Worm (Caenorhabditis elegans) whole organism, young adult: ENCODE results near the gene F56H11.2.
A peak's percentile ranks its signal among the peaks of the same experiment; 100 is the strongest.

Experiments
- B0336.3 ChIP-seq: fragments of 200-800 bp; sonication (Bioruptor generic); IDR thresholded peaks from 2 replicates; pipeline ENCODE4 v1.3.6; 2022; ENCODE audit warnings: missing genetic modification characterization, missing compliant biosample characterization
- F23B12.7 ChIP-seq: sonication (generic microtip); optimal IDR thresholded peaks from 2 replicates; lab custom pipeline; 2017; ENCODE audit warnings: missing genetic modification characterization, mild to moderate bottlenecking, missing compliant biosample characterization, antibody characterized with exemption, moderate library complexity; ENCODE audit not compliant: insufficient read depth
- F37B4.10 ChIP-seq: fragments of 200-800 bp; sonication (Bioruptor generic); IDR thresholded peaks from 2 replicates; pipeline ENCODE4 v1.3.6; 2022; ENCODE audit warnings: missing genetic modification characterization, missing compliant biosample characterization
- F52B5.7 ChIP-seq: sonication (generic microtip); optimal IDR thresholded peaks from 2 replicates; lab custom pipeline; 2016; ENCODE audit warnings: mild to moderate bottlenecking, missing genetic modification characterization, missing compliant biosample characterization
- F57C9.4 ChIP-seq: sonication (generic microtip); optimal IDR thresholded peaks from 2 replicates; lab custom pipeline; 2017; ENCODE audit warnings: mild to moderate bottlenecking, missing genetic modification characterization, missing compliant biosample characterization
- T26A5.8 ChIP-seq: sonication (generic microtip); optimal IDR thresholded peaks from 2 replicates; lab custom pipeline; 2016; ENCODE audit warnings: missing genetic modification characterization, missing compliant biosample characterization
- Y53G8AR.9 ChIP-seq: fragments of 200-800 bp; sonication (Bioruptor generic); conservative IDR thresholded peaks from 2 replicates; pipeline ENCODE4 v1.3.6; 2022; ENCODE audit warnings: missing genetic modification reagents, missing genetic modification characterization, missing compliant biosample characterization
- attf-3 ChIP-seq: fragments of 200-800 bp; sonication (Bioruptor generic); conservative IDR thresholded peaks from 2 replicates; pipeline ENCODE4 v1.3.6; 2022; ENCODE audit warnings: missing genetic modification reagents, missing genetic modification characterization, missing compliant biosample characterization
- attf-5 ChIP-seq: fragments of 200-800 bp; sonication (Bioruptor generic); optimal IDR thresholded peaks from 2 replicates; lab custom pipeline; 2018; ENCODE audit warnings: mild to moderate bottlenecking, missing genetic modification characterization, missing compliant biosample characterization
- cebp-1 ChIP-seq, 2 experiments: fragments of 200-800 bp in 1 of 2; sonication (Bioruptor generic) in 1 of 2; sonication (generic microtip) in 1 of 2; IDR thresholded peaks in 1 of 2; optimal IDR thresholded peaks in 1 of 2; 2 replicates each; pipeline versions ENCODE4 v1.3.6 to Lab custom; 2017 to 2022; ENCODE audit warnings: missing compliant biosample characterization in 2 of 2, missing genetic modification characterization in 2 of 2, mild to moderate bottlenecking in 1 of 2, missing genetic modification reagents in 1 of 2, moderate library complexity in 1 of 2
- cebp-2 ChIP-seq: fragments of 200-800 bp; sonication (Bioruptor generic); IDR thresholded peaks from 2 replicates; pipeline ENCODE4 v1.3.6; 2022; ENCODE audit warnings: missing genetic modification characterization, missing compliant biosample characterization
- dpl-1 ChIP-seq: fragments of 150-350 bp; optimal IDR thresholded peaks from 2 replicates; lab custom pipeline; 2014; ENCODE audit warnings: missing biosample characterization, missing genetic modification reagents, missing genetic modification characterization
- efl-1 ChIP-seq: fragments of 150-350 bp; optimal IDR thresholded peaks from 2 replicates; lab custom pipeline; 2014; ENCODE audit warnings: missing biosample characterization, missing genetic modification reagents, missing genetic modification characterization
- egl-44 ChIP-seq: fragments of 200-800 bp; sonication (Bioruptor generic); IDR thresholded peaks from 2 replicates; pipeline ENCODE4 v1.3.6; 2022; ENCODE audit warnings: missing genetic modification reagents, missing genetic modification characterization, missing compliant biosample characterization
- him-1 ChIP-seq: sonication (generic microtip); optimal IDR thresholded peaks from 2 replicates; lab custom pipeline; 2016; ENCODE audit warnings: missing genotype, missing genetic modification reagents, missing genetic modification characterization, missing compliant biosample characterization
- hmg-1.2 ChIP-seq: fragments of 200-800 bp; sonication (Bioruptor generic); IDR thresholded peaks from 2 replicates; pipeline ENCODE4 v1.3.6; 2022; ENCODE audit warnings: missing genetic modification reagents, missing genetic modification characterization, missing compliant biosample characterization
- let-526 ChIP-seq: fragments of 200-800 bp; sonication (Bioruptor generic); IDR thresholded peaks from 2 replicates; pipeline ENCODE4 v1.3.6; 2022; ENCODE audit warnings: missing genetic modification reagents, missing genetic modification characterization, missing compliant biosample characterization
- lin-26 ChIP-seq: fragments of 200-800 bp; sonication (Bioruptor generic); IDR thresholded peaks from 2 replicates; pipeline ENCODE4 v1.3.6; 2022; ENCODE audit warnings: missing genetic modification reagents, missing genetic modification characterization, missing compliant biosample characterization
- lin-35 ChIP-seq, 3 experiments: fragments of 150-350 bp in 2 of 3; sonication (generic microtip) in 1 of 3; optimal IDR thresholded peaks; 2 replicates each; lab custom pipeline; 2014 to 2018; ENCODE audit warnings: missing biosample characterization in 3 of 3, missing genetic modification characterization in 3 of 3, missing genetic modification reagents in 3 of 3
- lin-54 ChIP-seq: fragments of 200-800 bp; sonication (Bioruptor generic); optimal IDR thresholded peaks from 2 replicates; lab custom pipeline; 2018; ENCODE audit warnings: mild to moderate bottlenecking, missing genetic modification characterization, missing compliant biosample characterization
- lir-1 ChIP-seq: fragments of 200-800 bp; sonication (Bioruptor generic); conservative IDR thresholded peaks from 2 replicates; pipeline ENCODE4 v1.3.6; 2022; ENCODE audit warnings: missing genetic modification reagents, missing genetic modification characterization, missing compliant biosample characterization
- lsl-1 ChIP-seq: fragments of 200-800 bp; sonication (Bioruptor generic); optimal IDR thresholded peaks from 2 replicates; lab custom pipeline; 2018; ENCODE audit warnings: mild to moderate bottlenecking, missing genetic modification characterization, moderate library complexity, missing compliant biosample characterization
- madf-6 ChIP-seq: fragments of 200-800 bp; sonication (Bioruptor generic); IDR thresholded peaks from 2 replicates; pipeline ENCODE4 v1.3.6; 2022; ENCODE audit warnings: missing genetic modification reagents, missing genetic modification characterization, missing compliant biosample characterization
- madf-8 ChIP-seq: fragments of 200-800 bp; sonication (Bioruptor generic); conservative IDR thresholded peaks from 2 replicates; pipeline ENCODE4 v1.3.6; 2022; ENCODE audit warnings: missing genetic modification reagents, missing genetic modification characterization, missing compliant biosample characterization
- mcd-1 ChIP-seq: fragments of 200-800 bp; sonication (Bioruptor generic); IDR thresholded peaks from 2 replicates; pipeline ENCODE4 v1.3.6; 2022; ENCODE audit warnings: missing genetic modification reagents, missing genetic modification characterization, missing compliant biosample characterization
- mxl-1 ChIP-seq: sonication (generic microtip); optimal IDR thresholded peaks from 2 replicates; lab custom pipeline; 2016; ENCODE audit warnings: missing genetic modification characterization, missing compliant biosample characterization
- nfyb-1 ChIP-seq: fragments of 200-800 bp; sonication (Bioruptor generic); IDR thresholded peaks from 2 replicates; pipeline ENCODE4 v1.3.6; 2022; ENCODE audit warnings: missing genetic modification reagents, missing genetic modification characterization, missing compliant biosample characterization
- nhr-120 ChIP-seq: fragments of 200-800 bp; sonication (Bioruptor generic); IDR thresholded peaks from 2 replicates; pipeline ENCODE4 v1.3.6; 2022; ENCODE audit warnings: missing genetic modification characterization, missing compliant biosample characterization
- nhr-80 ChIP-seq: sonication (generic microtip); optimal IDR thresholded peaks from 2 replicates; lab custom pipeline; 2016; ENCODE audit warnings: missing genetic modification characterization, missing compliant biosample characterization
- nhr-90 ChIP-seq: sonication (generic microtip); optimal IDR thresholded peaks from 2 replicates; lab custom pipeline; 2016; ENCODE audit warnings: missing genotype, mild to moderate bottlenecking, missing genetic modification characterization, missing compliant biosample characterization
- pbrm-1 ChIP-seq: fragments of 200-800 bp; sonication (Bioruptor generic); IDR thresholded peaks from 2 replicates; pipeline ENCODE4 v1.3.6; 2022; ENCODE audit warnings: missing genetic modification reagents, missing genetic modification characterization, missing compliant biosample characterization
- pha-4 ChIP-seq: fragments of 150-350 bp; sonication (generic microtip); optimal IDR thresholded peaks from 2 replicates; lab custom pipeline; 2014; ENCODE audit warnings: missing biosample characterization, missing genetic modification reagents, missing genetic modification characterization
- rcor-1 ChIP-seq: fragments of 200-800 bp; sonication (Bioruptor generic); IDR thresholded peaks from 2 replicates; pipeline ENCODE4 v1.3.6; 2022; ENCODE audit warnings: missing genetic modification reagents, missing genetic modification characterization, missing compliant biosample characterization
- snpc-1.1 ChIP-seq: sonication (generic microtip); optimal IDR thresholded peaks from 2 replicates; lab custom pipeline; 2017; ENCODE audit warnings: missing genetic modification characterization, mild to moderate bottlenecking, missing compliant biosample characterization, antibody characterized with exemption, moderate library complexity, missing genotype, missing genetic modification reagents; ENCODE audit not compliant: insufficient read depth
- snpc-1.3 ChIP-seq: sonication (generic microtip); optimal IDR thresholded peaks from 2 replicates; lab custom pipeline; 2017; ENCODE audit warnings: missing genetic modification characterization, mild to moderate bottlenecking, missing compliant biosample characterization, antibody characterized with exemption, moderate library complexity, missing genotype, missing genetic modification reagents; ENCODE audit not compliant: insufficient read depth
- snpc-3.4 ChIP-seq: sonication (generic microtip); optimal IDR thresholded peaks from 2 replicates; lab custom pipeline; 2017; ENCODE audit warnings: missing genetic modification characterization, mild to moderate bottlenecking, missing compliant biosample characterization, antibody characterized with exemption, moderate library complexity, missing genotype, missing genetic modification reagents
- snpc-4 ChIP-seq, 5 experiments: fragments of 150-350 bp in 1 of 5; sonication (generic microtip) in 4 of 5; optimal IDR thresholded peaks; 2 replicates each; lab custom pipeline; 2014 to 2018; ENCODE audit warnings: missing genetic modification characterization in 5 of 5, missing biosample characterization in 3 of 5, antibody characterized with exemption in 2 of 5, mild to moderate bottlenecking in 2 of 5, missing compliant biosample characterization in 2 of 5, missing genotype in 2 of 5, moderate library complexity in 2 of 5, missing genetic modification reagents in 1 of 5
- tbp1 ChIP-seq: fragments of 200-800 bp; sonication (Bioruptor generic); optimal IDR thresholded peaks from 2 replicates; lab custom pipeline; 2018; ENCODE audit warnings: mild to moderate bottlenecking, missing genetic modification characterization, missing compliant biosample characterization
- xnd-1 ChIP-seq: sonication (generic microtip); optimal IDR thresholded peaks from 2 replicates; lab custom pipeline; 2016; ENCODE audit warnings: missing genotype, missing genetic modification reagents, missing genetic modification characterization, missing compliant biosample characterization
- ztf-22 ChIP-seq: fragments of 200-800 bp; sonication (Bioruptor generic); optimal IDR thresholded peaks from 2 replicates; lab custom pipeline; 2018; ENCODE audit warnings: mild to moderate bottlenecking, missing genetic modification characterization, moderate library complexity, missing compliant biosample characterization
- ztf-6 ChIP-seq: fragments of 200-800 bp; sonication (Bioruptor generic); IDR thresholded peaks from 2 replicates; pipeline ENCODE4 v1.3.6; 2022; ENCODE audit warnings: missing genetic modification reagents, missing genetic modification characterization, missing compliant biosample characterization

The F56H11.2 gene

ce11 chrIV:9513360-9513777 is 19.6 kb downstream of the F56H11.2 start:
- TF ChIP-seq F57C9.4 (tag; lab: Kevin White, UChicago), result no peak
- peak in 1 of 3 experiments; percentile 8 for TF ChIP-seq lin-35 (GFP tag; optimal IDR thresholded peaks at IDR 0.05; lab: Kevin White, UChicago)
- peak; percentile 95 for TF ChIP-seq hmg-1.2 (GFP tag; lab: Robert Waterston, UW)
- TF ChIP-seq efl-1 (GFP tag; lab: Kevin White, UChicago), result peak; percentile 26
- peak; percentile 32; the same call in 1 of the 2 replicates for TF ChIP-seq madf-8 (GFP tag; lab: Robert Waterston, UW)
- TF ChIP-seq madf-6, result peak; percentile 59; the same call in 1 of the 2 replicates
- peak; percentile 24; the same call in 1 of the 2 replicates for TF ChIP-seq egl-44 (GFP tag; lab: Robert Waterston, UW)
- TF ChIP-seq mxl-1 (tag; lab: Kevin White, UChicago), result no peak
- TF ChIP-seq snpc-3.4 (tag; lab: Kevin White, UChicago), result peak; percentile 22
- no peak for TF ChIP-seq him-1 (tag; lab: Kevin White, UChicago)
- no peak for TF ChIP-seq xnd-1 (tag; lab: Kevin White, UChicago)
- TF ChIP-seq nhr-90, result peak; percentile 23
- peak; percentile 44; the same call in 1 of the 2 replicates for TF ChIP-seq rcor-1 (GFP tag; lab: Robert Waterston, UW)
- no peak for TF ChIP-seq nhr-120 (GFP tag; lab: Robert Waterston, UW)
- no peak for TF ChIP-seq cebp-1 (GFP tag; IDR thresholded peaks at IDR 0.05; lab: Robert Waterston, UW)
- peak; percentile 67 for TF ChIP-seq cebp-1 (tag; optimal IDR thresholded peaks at IDR 0.05; lab: Kevin White, UChicago)
- peak; percentile 3 for TF ChIP-seq lin-54 (GFP tag; lab: Kevin White, UChicago)
- TF ChIP-seq snpc-1.3 (tag; lab: Kevin White, UChicago), result peak; percentile 58
- TF ChIP-seq mcd-1 (GFP tag; lab: Robert Waterston, UW), result 0 out of 2 replicates have a peak, but pooled peaks have one; percentile 26
- TF ChIP-seq F37B4.10, result no peak
- TF ChIP-seq snpc-1.1, result peak; percentile 86
- peak; percentile 17 for TF ChIP-seq tbp1 (GFP tag; lab: Kevin White, UChicago)
- peak; percentile 60 for TF ChIP-seq attf-5 (GFP tag; lab: Kevin White, UChicago)
- peak; percentile 72 for TF ChIP-seq snpc-4 (GFP tag; optimal IDR thresholded peaks at IDR 0.05; lab: Kevin White, UChicago)
- peak; percentile 69 to 87 (median 85) for TF ChIP-seq snpc-4 (tag; optimal IDR thresholded peaks at IDR 0.05; lab: Kevin White, UChicago)
- 0 out of 2 replicates have a peak, but pooled peaks have one; percentile 13 for TF ChIP-seq B0336.3
- peak; percentile 52 for TF ChIP-seq lsl-1 (GFP tag; lab: Kevin White, UChicago)
- TF ChIP-seq let-526, result 0 out of 2 replicates have a peak, but pooled peaks have one; percentile 26
- peak; percentile 69 for TF ChIP-seq nhr-80 (tag; lab: Kevin White, UChicago)
- TF ChIP-seq attf-3 (GFP tag; lab: Robert Waterston, UW), result peak; percentile 58; the same call in 1 of the 2 replicates
- TF ChIP-seq, all 124 proteins: peak for 22

ce11 chrIV:9512836-9513235 is 20.1 kb downstream of the F56H11.2 start, which contains the start of gene C33A12.3:
Gene C33A12.3 (minus strand): TSS chrIV:9513002.
- TF ChIP-seq cebp-2 (GFP tag; lab: Robert Waterston, UW) (no peak), snpc-1.1 (no peak), rcor-1 (GFP tag; lab: Robert Waterston, UW) (no peak), him-1 (tag; lab: Kevin White, UChicago) (no peak), ztf-22 (no peak), T26A5.8 (no peak), lin-26 (GFP tag; lab: Robert Waterston, UW) (no peak), F52B5.7 (no peak), dpl-1 (GFP tag; lab: Kevin White, UChicago) (no peak)

- no peak for TF ChIP-seq pha-4 (tag; lab: Kevin White, UChicago)
- TF ChIP-seq pbrm-1 (GFP tag; lab: Robert Waterston, UW), result peak; percentile 4; the same call in 1 of the 2 replicates
- peak; percentile 47 for TF ChIP-seq tbp1 (GFP tag; lab: Kevin White, UChicago)
- TF ChIP-seq snpc-1.3 (tag; lab: Kevin White, UChicago), result peak; percentile 19
- peak; percentile 21 for TF ChIP-seq lsl-1 (GFP tag; lab: Kevin White, UChicago)
- no peak for TF ChIP-seq lir-1
- TF ChIP-seq snpc-3.4 (tag; lab: Kevin White, UChicago), result peak; percentile 93
- TF ChIP-seq snpc-1.1, result peak; percentile 96
- peak; percentile 3 for TF ChIP-seq F23B12.7 (tag; lab: Kevin White, UChicago)
- TF ChIP-seq B0336.3, result peak; percentile 53; the same call in 1 of the 2 replicates
- no peak for TF ChIP-seq ztf-6 (GFP tag; lab: Robert Waterston, UW)
- TF ChIP-seq Y53G8AR.9 (GFP tag; lab: Robert Waterston, UW), result no peak
- TF ChIP-seq madf-8 (GFP tag; lab: Robert Waterston, UW), result 0 out of 2 replicates have a peak, but pooled peaks have one; percentile 3
- no peak; the same call in 1 of the 2 replicates for TF ChIP-seq nfyb-1
- peak; percentile 87 for TF ChIP-seq snpc-4 (GFP tag; optimal IDR thresholded peaks at IDR 0.05; lab: Kevin White, UChicago)
- TF ChIP-seq snpc-4 (tag; optimal IDR thresholded peaks at IDR 0.05; lab: Kevin White, UChicago), result peak in 3 of 4 experiments; percentile 93 to 97 (median 96)
Observed at ce11 chrIV:9511640-9512039, 21.3 kb downstream of the F56H11.2 start.
